Worm (Caenorhabditis elegans) whole organism, early embryonic: Measurements from ENCODE around the gene bpl-1.

Source experiments
- B0310.2 ChIP-seq: sonication (generic microtip); optimal IDR thresholded peaks from 2 replicates; lab custom pipeline; 2016; ENCODE audit warnings: mild to moderate bottlenecking, missing genetic modification characterization, missing compliant biosample characterization
- F13C5.2 ChIP-seq: sonication (generic microtip); optimal IDR thresholded peaks from 2 replicates; lab custom pipeline; 2017; ENCODE audit warnings: mild to moderate bottlenecking, missing genetic modification characterization, inconsistent platforms, missing compliant biosample characterization
- aly-1 ChIP-seq: sonication (generic microtip); optimal IDR thresholded peaks from 2 replicates; lab custom pipeline; 2016; ENCODE audit warnings: missing genetic modification characterization, missing compliant biosample characterization
- ama-1 ChIP-seq: fragments of 150-350 bp; optimal IDR thresholded peaks from 2 replicates; lab custom pipeline; 2014
- ceh-36 ChIP-seq: sonication (generic microtip); optimal IDR thresholded peaks from 2 replicates; lab custom pipeline; 2016; ENCODE audit warnings: missing genetic modification characterization, inconsistent platforms, missing compliant biosample characterization
- ets-7 ChIP-seq: sonication (generic microtip); optimal IDR thresholded peaks from 2 replicates; lab custom pipeline; 2016; ENCODE audit warnings: missing genotype, missing genetic modification characterization, missing compliant biosample characterization
- flt-1 ChIP-seq: fragments of 200-800 bp; sonication (Bioruptor generic); IDR thresholded peaks from 2 replicates; pipeline ENCODE4 v1.3.6; 2022; ENCODE audit warnings: missing genetic modification characterization, missing compliant biosample characterization
- hmg-4 ChIP-seq: fragments of 200-800 bp; sonication (Bioruptor generic); optimal IDR thresholded peaks from 2 replicates; lab custom pipeline; 2018; ENCODE audit warnings: mild to moderate bottlenecking, missing genetic modification characterization, missing compliant biosample characterization
- hnd-1 ChIP-seq: sonication (generic microtip); optimal IDR thresholded peaks from 2 replicates; lab custom pipeline; 2016; ENCODE audit warnings: missing genetic modification characterization, missing compliant biosample characterization
- pes-1 ChIP-seq: fragments of 200-800 bp; sonication (Bioruptor generic); IDR thresholded peaks from 2 replicates; pipeline ENCODE4 v1.3.6; 2022; ENCODE audit warnings: missing genetic modification reagents, missing genetic modification characterization, missing compliant biosample characterization
- sea-1 ChIP-seq: fragments of 200-800 bp; sonication (Bioruptor generic); conservative IDR thresholded peaks from 2 replicates; pipeline ENCODE4 v1.3.6; 2022; ENCODE audit warnings: missing genetic modification characterization, missing compliant biosample characterization
- tbx-11 ChIP-seq: fragments of 200-800 bp; sonication (Bioruptor generic); IDR thresholded peaks from 2 replicates; pipeline ENCODE4 v1.3.6; 2022; ENCODE audit warnings: missing genetic modification characterization, missing compliant biosample characterization
- tra-4 ChIP-seq: sonication (generic microtip); optimal IDR thresholded peaks from 2 replicates; lab custom pipeline; 2017; ENCODE audit warnings: missing genetic modification characterization, missing compliant biosample characterization

DNA sequence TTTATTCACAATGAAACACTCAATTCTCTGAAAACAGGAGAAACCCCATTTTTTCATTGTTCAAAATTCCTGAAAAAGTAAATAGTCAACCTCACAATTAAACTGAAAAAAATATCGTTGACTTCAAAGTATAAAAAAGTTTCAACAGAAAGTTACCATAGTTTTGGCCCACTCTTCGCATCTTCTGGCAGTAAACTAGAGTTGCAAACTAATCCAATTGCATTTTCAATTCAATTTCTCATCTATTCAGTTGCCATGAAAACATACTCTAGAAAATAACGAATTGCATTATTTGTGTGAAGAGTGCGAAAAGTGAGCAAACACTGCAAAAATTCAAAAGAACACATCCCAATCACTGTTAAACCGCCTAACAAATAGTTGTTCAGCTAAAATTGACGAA lies 10.3 kb upstream of the bpl-1 start, which contains the start of gene F13H8.3:
- no peak for TF ChIP-seq B0310.2
- TF ChIP-seq ama-1 (lab: Kevin White, UChicago), result no peak
- TF ChIP-seq hnd-1 (tag; lab: Kevin White, UChicago), result no peak
- TF ChIP-seq ets-7 (tag; lab: Kevin White, UChicago), result no peak
- no peak for TF ChIP-seq sea-1 (GFP tag; lab: Robert Waterston, UW)
- no peak for TF ChIP-seq flt-1 (GFP tag; lab: Robert Waterston, UW)
- TF ChIP-seq F13C5.2, result no peak
- TF ChIP-seq tra-4 (tag; lab: Kevin White, UChicago), result no peak
- no peak for TF ChIP-seq tbx-11 (GFP tag; lab: Robert Waterston, UW)
- TF ChIP-seq aly-1 (tag; lab: Kevin White, UChicago), result no peak
- TF ChIP-seq ceh-36 (tag; lab: Kevin White, UChicago), result no peak
- TF ChIP-seq hmg-4 (GFP tag; lab: Kevin White, UChicago), result no peak
- TF ChIP-seq pes-1, result no peak
